Worm (Caenorhabditis elegans) whole organism, L4 larva: ENCODE measurements around the gene oac-24.

Experiments used
- F10B5.3 ChIP-seq: sonication (generic microtip); optimal IDR thresholded peaks from 2 replicates; lab custom pipeline; 2016; ENCODE audit warnings: mild to moderate bottlenecking, missing genetic modification characterization, missing compliant biosample characterization
- F26F4.8 ChIP-seq: fragments of 200-800 bp; sonication (Bioruptor generic); conservative IDR thresholded peaks from 2 replicates; pipeline ENCODE4 v1.3.6; 2022; ENCODE audit warnings: missing genetic modification characterization, missing compliant biosample characterization
- Y105C5A.15 ChIP-seq: fragments of 200-800 bp; sonication (Bioruptor generic); IDR thresholded peaks from 2 replicates; pipeline ENCODE4 v1.3.6; 2022; ENCODE audit warnings: missing genetic modification characterization, missing compliant biosample characterization
- ZK337.2 ChIP-seq: fragments of 200-800 bp; sonication (Bioruptor generic); IDR thresholded peaks from 2 replicates; pipeline ENCODE4 v1.3.6; 2022; ENCODE audit warnings: missing genetic modification reagents, missing genetic modification characterization, missing compliant biosample characterization
- ZK546.5 ChIP-seq, 2 experiments: sonication (generic microtip); optimal IDR thresholded peaks; 2 replicates each; lab custom pipeline; 2017; ENCODE audit warnings: missing biosample characterization in 2 of 2, missing genetic modification characterization in 2 of 2
- aha-1 ChIP-seq: fragments of 150-350 bp; peaks from one replicate; lab custom pipeline; 2014; ENCODE audit warnings: missing biosample characterization, missing genetic modification characterization
- aly-2 ChIP-seq: sonication (generic microtip); optimal IDR thresholded peaks from 2 replicates; lab custom pipeline; 2018; ENCODE audit warnings: missing biosample characterization, missing genetic modification characterization
- ama-1 ChIP-seq: fragments of 150-350 bp; optimal IDR thresholded peaks from 2 replicates; lab custom pipeline; 2014; ENCODE audit warnings: inconsistent platforms, mixed read lengths
- arid-1 ChIP-seq: fragments of 200-800 bp; sonication (Bioruptor generic); conservative IDR thresholded peaks from 2 replicates; pipeline ENCODE4 v1.3.6; 2022; ENCODE audit warnings: missing genetic modification reagents, missing genetic modification characterization, missing compliant biosample characterization
- attf-4 ChIP-seq: sonication (generic microtip); optimal IDR thresholded peaks from 3 replicates; lab custom pipeline; 2017; ENCODE audit warnings: missing biosample characterization, missing genetic modification characterization
- ceh-62 ChIP-seq: sonication (generic microtip); optimal IDR thresholded peaks from 2 replicates; lab custom pipeline; 2017; ENCODE audit warnings: missing biosample characterization, missing genetic modification characterization
- ctbp-1 ChIP-seq: fragments of 200-800 bp; sonication (Bioruptor generic); IDR thresholded peaks from 2 replicates; pipeline ENCODE4 v1.3.6; 2022; ENCODE audit warnings: missing genetic modification reagents, missing genetic modification characterization, missing compliant biosample characterization
- daf-16 ChIP-seq, 3 experiments: sonication (generic microtip); optimal IDR thresholded peaks; 2 replicates each; lab custom pipeline; 2016 to 2017; ENCODE audit warnings: missing genetic modification characterization in 3 of 3, missing genetic modification reagents in 3 of 3, mild to moderate bottlenecking in 2 of 3, missing compliant biosample characterization in 2 of 3, missing biosample characterization in 1 of 3, moderate library complexity in 1 of 3
- dmd-6 ChIP-seq: fragments of 200-800 bp; sonication (Bioruptor generic); IDR thresholded peaks from 2 replicates; pipeline ENCODE4 v1.3.6; 2022; ENCODE audit warnings: missing genetic modification reagents, missing genetic modification characterization, missing compliant biosample characterization
- dmd-9 ChIP-seq: fragments of 200-800 bp; sonication (Bioruptor generic); IDR thresholded peaks from 2 replicates; pipeline ENCODE4 v1.3.6; 2022; ENCODE audit warnings: missing genetic modification reagents, missing genetic modification characterization, missing compliant biosample characterization
- dve-1 ChIP-seq: sonication (generic microtip); optimal IDR thresholded peaks from 2 replicates; lab custom pipeline; 2017; ENCODE audit warnings: antibody characterized with exemption, mild to moderate bottlenecking, missing genetic modification characterization, missing compliant biosample characterization; ENCODE audit not compliant: insufficient read depth
- egl-43 ChIP-seq: fragments of 200-800 bp; sonication (Bioruptor generic); IDR thresholded peaks from 2 replicates; pipeline ENCODE4 v1.3.6; 2022; ENCODE audit warnings: missing genetic modification reagents, missing genetic modification characterization, missing compliant biosample characterization
- gei-8 ChIP-seq: fragments of 200-800 bp; sonication (Bioruptor generic); optimal IDR thresholded peaks from 2 replicates; lab custom pipeline; 2018; ENCODE audit warnings: mild to moderate bottlenecking, missing genetic modification characterization, missing compliant biosample characterization
- hif-1 ChIP-seq, 2 experiments: sonication (generic microtip); optimal IDR thresholded peaks; 2 replicates each; lab custom pipeline; 2016 to 2017; ENCODE audit warnings: missing compliant biosample characterization in 2 of 2, missing genetic modification characterization in 2 of 2, missing genetic modification reagents in 2 of 2, missing genotype in 2 of 2, mild to moderate bottlenecking in 1 of 2
- hlh-11 ChIP-seq: fragments of 200-800 bp; sonication (Bioruptor generic); optimal IDR thresholded peaks from 2 replicates; lab custom pipeline; 2018; ENCODE audit warnings: mild to moderate bottlenecking, missing genetic modification characterization, missing compliant biosample characterization
- hlh-30 ChIP-seq: sonication (generic microtip); optimal IDR thresholded peaks from 2 replicates; lab custom pipeline; 2017; ENCODE audit warnings: antibody characterized with exemption, mild to moderate bottlenecking, missing genetic modification characterization, missing compliant biosample characterization; ENCODE audit not compliant: insufficient read depth
- jun-1 ChIP-seq: fragments of 150-350 bp; optimal IDR thresholded peaks from 2 replicates; lab custom pipeline; 2014; ENCODE audit warnings: missing biosample characterization, missing genetic modification reagents, missing genetic modification characterization
- lin-1 ChIP-seq: fragments of 200-800 bp; sonication (Bioruptor generic); IDR thresholded peaks from 2 replicates; pipeline ENCODE4 v1.3.6; 2022; ENCODE audit warnings: missing genetic modification reagents, missing genetic modification characterization, missing compliant biosample characterization
- lin-13 ChIP-seq: fragments of 150-350 bp; optimal IDR thresholded peaks from 2 replicates; lab custom pipeline; 2014; ENCODE audit warnings: missing biosample characterization, missing genetic modification reagents, missing genetic modification characterization
- lin-38 ChIP-seq: fragments of 200-800 bp; sonication (Bioruptor generic); IDR thresholded peaks from 2 replicates; pipeline ENCODE4 v1.3.6; 2022; ENCODE audit warnings: missing genetic modification reagents, missing genetic modification characterization, missing compliant biosample characterization
- lin-39 ChIP-seq: fragments of 150-350 bp; optimal IDR thresholded peaks from 2 replicates; lab custom pipeline; 2014; ENCODE audit warnings: missing biosample characterization, missing genetic modification reagents, missing genetic modification characterization
- lsy-2 ChIP-seq, 2 experiments: fragments of 150-350 bp in 1 of 2; sonication (generic microtip) in 1 of 2; optimal IDR thresholded peaks; 2 replicates each; lab custom pipeline; 2014 to 2017; ENCODE audit warnings: missing biosample characterization in 2 of 2, missing genetic modification characterization in 2 of 2
- madf-5 ChIP-seq, 2 experiments: fragments of 200-800 bp; sonication (Bioruptor generic); IDR thresholded peaks; 2 replicates each; pipeline ENCODE4 v1.3.6; 2022; ENCODE audit warnings: missing compliant biosample characterization in 2 of 2, missing genetic modification characterization in 2 of 2
- madf-9 ChIP-seq: fragments of 200-800 bp; sonication (Bioruptor generic); conservative IDR thresholded peaks from 2 replicates; pipeline ENCODE4 v1.3.6; 2022; ENCODE audit warnings: missing genetic modification reagents, missing genetic modification characterization, missing compliant biosample characterization
- mdl-1 ChIP-seq, 2 experiments: fragments of 150-350 bp in 1 of 2; sonication (generic microtip) in 1 of 2; optimal IDR thresholded peaks; 2 replicates each; lab custom pipeline; 2014 to 2017; ENCODE audit warnings: missing biosample characterization in 2 of 2, missing genetic modification characterization in 2 of 2
- mdt-29 ChIP-seq: fragments of 200-800 bp; sonication (Bioruptor generic); IDR thresholded peaks from 2 replicates; pipeline ENCODE4 v1.3.6; 2022; ENCODE audit warnings: missing genetic modification reagents, missing genetic modification characterization, missing compliant biosample characterization
- mes-2 ChIP-seq: sonication (generic microtip); optimal IDR thresholded peaks from 2 replicates; lab custom pipeline; 2016; ENCODE audit warnings: missing genotype, mild to moderate bottlenecking, missing genetic modification characterization, missing compliant biosample characterization; ENCODE audit not compliant: poor library complexity, severe bottlenecking
- mxl-3 ChIP-seq: fragments of 200-800 bp; sonication (Bioruptor generic); optimal IDR thresholded peaks from 2 replicates; lab custom pipeline; 2018; ENCODE audit warnings: mild to moderate bottlenecking, missing genetic modification characterization, missing compliant biosample characterization
- nhr-10 ChIP-seq: fragments of 150-350 bp; optimal IDR thresholded peaks from 2 replicates; lab custom pipeline; 2014; ENCODE audit warnings: missing biosample characterization, missing genetic modification characterization
- nhr-11 ChIP-seq: fragments of 150-350 bp; optimal IDR thresholded peaks from 2 replicates; lab custom pipeline; 2014; ENCODE audit warnings: missing biosample characterization, missing genetic modification characterization
- nhr-41 ChIP-seq: fragments of 200-800 bp; sonication (Bioruptor generic); IDR thresholded peaks from 2 replicates; pipeline ENCODE4 v1.3.6; 2022; ENCODE audit warnings: missing genetic modification reagents, missing genetic modification characterization, missing compliant biosample characterization
- nhr-6 ChIP-seq: fragments of 150-350 bp; optimal IDR thresholded peaks from 2 replicates; lab custom pipeline; 2014; ENCODE audit warnings: missing biosample characterization, missing genetic modification characterization
- nhr-76 ChIP-seq: fragments of 150-350 bp; optimal IDR thresholded peaks from 2 replicates; lab custom pipeline; 2014; ENCODE audit warnings: missing biosample characterization, missing genetic modification characterization
- nhr-77 ChIP-seq: fragments of 150-350 bp; optimal IDR thresholded peaks from 2 replicates; lab custom pipeline; 2014; ENCODE audit warnings: missing biosample characterization, missing genetic modification characterization
- set-16 ChIP-seq: fragments of 200-800 bp; sonication (Bioruptor generic); IDR thresholded peaks from 2 replicates; pipeline ENCODE4 v1.3.6; 2022; ENCODE audit warnings: missing genetic modification reagents, missing genetic modification characterization, missing compliant biosample characterization
- snpc-1.2 ChIP-seq: fragments of 200-800 bp; sonication (Bioruptor generic); IDR thresholded peaks from 2 replicates; pipeline ENCODE4 v1.3.6; 2022; ENCODE audit warnings: missing genetic modification reagents, missing genetic modification characterization, missing compliant biosample characterization
- snpc-4 ChIP-seq: fragments of 150-350 bp; optimal IDR thresholded peaks from 2 replicates; lab custom pipeline; 2014; ENCODE audit warnings: missing biosample characterization, missing genetic modification characterization
- spr-3 ChIP-seq: fragments of 200-800 bp; sonication (Bioruptor generic); optimal IDR thresholded peaks from 2 replicates; lab custom pipeline; 2018; ENCODE audit warnings: mild to moderate bottlenecking, missing genetic modification characterization, missing compliant biosample characterization
- unc-62 ChIP-seq, 3 experiments: fragments of 150-350 bp in 1 of 3; sonication (generic microtip); optimal IDR thresholded peaks in 2 of 3; peaks in 1 of 3; 1 replicate in 1 of 3; 2 replicates in 2 of 3; lab custom pipeline; 2014 to 2017; ENCODE audit warnings: missing biosample characterization in 3 of 3, missing genetic modification characterization in 3 of 3, missing genetic modification reagents in 3 of 3, missing genotype in 1 of 3
- zag-1 ChIP-seq: fragments of 150-350 bp; optimal IDR thresholded peaks from 2 replicates; lab custom pipeline; 2014; ENCODE audit warnings: missing biosample characterization, missing genetic modification characterization
- ztf-11 ChIP-seq: fragments of 150-350 bp; optimal IDR thresholded peaks from 2 replicates; lab custom pipeline; 2014; ENCODE audit warnings: missing biosample characterization, missing genetic modification characterization

Gene oac-24

DNA sequence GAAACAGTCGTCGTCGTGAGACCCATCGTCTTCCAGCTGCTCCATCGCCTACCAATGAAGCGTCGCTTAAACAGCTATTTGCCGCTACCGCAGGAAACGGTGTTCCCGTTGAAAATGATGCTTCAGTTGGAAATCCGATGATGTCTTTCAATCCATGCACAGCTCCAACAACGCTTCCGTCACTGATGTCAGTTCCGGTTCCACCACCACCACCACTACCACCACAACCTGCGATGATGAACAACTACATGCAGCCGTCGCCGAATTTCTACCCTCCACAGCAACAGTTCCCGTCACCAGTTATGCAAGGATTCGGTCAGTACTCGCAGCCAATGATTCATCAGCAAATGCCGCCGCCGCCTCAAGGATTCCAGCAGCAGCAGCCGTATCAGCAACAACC lies 23.4 kb downstream of the oac-24 start:
- TF ChIP-seq aha-1 (peak; percentile 64), Y105C5A.15 (no peak), mes-2 (no peak), nhr-11 (tag; lab: Kevin White, UChicago) (no peak), nhr-77 (tag; lab: Kevin White, UChicago) (no peak), F10B5.3 (tag; lab: Kevin White, UChicago) (no peak), spr-3 (no peak), snpc-4 (tag; lab: Kevin White, UChicago) (no peak), ztf-11 (tag; lab: Kevin White, UChicago) (no peak), nhr-76 (tag; lab: Kevin White, UChicago) (no peak), snpc-1.2 (GFP tag; lab: Robert Waterston, UW) (0 out of 2 replicates have a peak, but pooled peaks have one; percentile 35), mdt-29 (GFP tag; lab: Robert Waterston, UW) (no peak), egl-43 (GFP tag; lab: Robert Waterston, UW) (no peak), F26F4.8 (GFP tag; lab: Robert Waterston, UW) (no peak), lsy-2 (tag; optimal IDR thresholded peaks at IDR 0.05; lab: Kevin White, UChicago) (no peak), set-16 (GFP tag; lab: Robert Waterston, UW) (peak; percentile 19; the same call in 1 of the 2 replicates), daf-16 (GFP tag; optimal IDR thresholded peaks at IDR 0.05; lab: Kevin White, UChicago) (no peak), daf-16 (tag; optimal IDR thresholded peaks at IDR 0.05; lab: Kevin White, UChicago) (no peak)

- TF ChIP-seq aha-1 (peak; percentile 96), arid-1 (GFP tag; lab: Robert Waterston, UW) (0 out of 2 replicates have a peak, but pooled peaks have one; percentile 8), zag-1 (tag; lab: Kevin White, UChicago) (no peak), dmd-9 (no peak), daf-16 (GFP tag; optimal IDR thresholded peaks at IDR 0.05; lab: Kevin White, UChicago) (no peak), daf-16 (tag; optimal IDR thresholded peaks at IDR 0.05; lab: Kevin White, UChicago) (peak; percentile 1), lin-38 (GFP tag; lab: Robert Waterston, UW) (peak; percentile 40; the same call in 1 of the 2 replicates), hlh-30 (tag; lab: Kevin White, UChicago) (no peak), aly-2 (peak; percentile 31), ama-1 (lab: Kevin White, UChicago) (no peak)
Observed at ce11 chrV:4734608-4735007, 24.0 kb downstream of the oac-24 start.

DNA sequence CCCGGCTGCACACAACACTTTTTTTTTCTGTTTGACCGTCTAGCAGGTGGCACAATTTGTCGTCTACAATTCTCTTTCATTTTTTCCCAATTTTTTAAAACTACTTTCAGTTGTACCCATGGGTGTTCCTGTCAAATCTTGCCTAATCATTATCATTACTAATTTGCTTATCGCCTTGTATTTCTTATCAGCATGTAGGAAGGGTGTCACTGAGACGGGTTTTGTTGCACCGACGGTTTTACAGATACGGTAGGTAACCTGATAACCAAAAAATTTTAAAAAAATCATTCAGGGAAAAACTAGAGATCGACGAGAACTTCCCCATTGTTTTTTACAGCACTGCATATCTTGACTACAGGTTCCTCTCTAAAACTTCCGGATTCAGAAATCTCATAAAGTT lies 27.2 kb downstream of the oac-24 start, which contains the start of gene F39G3.2:
Gene F39G3.2, plus strand, starts transcription at position 105 of the 400 bp plus-strand sequence.
- TF ChIP-seq dve-1, result peak; percentile 54
- TF ChIP-seq ceh-62 (tag; lab: Kevin White, UChicago), result no peak
- no peak for TF ChIP-seq set-16 (GFP tag; lab: Robert Waterston, UW)
- no peak for TF ChIP-seq madf-5 (GFP tag; IDR thresholded peaks at IDR 0.05; lab: Robert Waterston, UW)
- peak; percentile 59 for TF ChIP-seq dmd-6 (GFP tag; lab: Robert Waterston, UW)
- no peak for TF ChIP-seq ctbp-1 (GFP tag; lab: Robert Waterston, UW)
- TF ChIP-seq hlh-30 (tag; lab: Kevin White, UChicago), result no peak
- no peak for TF ChIP-seq hif-1 (tag; optimal IDR thresholded peaks at IDR 0.05; lab: Kevin White, UChicago)
- TF ChIP-seq lin-13 (GFP tag; lab: Kevin White, UChicago), result no peak
- TF ChIP-seq jun-1 (tag; lab: Kevin White, UChicago), result no peak
- no peak for TF ChIP-seq nhr-10
- no peak for TF ChIP-seq ZK546.5 (tag; optimal IDR thresholded peaks at IDR 0.05; lab: Kevin White, UChicago)
- no peak for TF ChIP-seq lsy-2 (tag; optimal IDR thresholded peaks at IDR 0.05; lab: Kevin White, UChicago)
- TF ChIP-seq mxl-3 (GFP tag; lab: Kevin White, UChicago), result no peak
- no peak for TF ChIP-seq aly-2
- no peak for TF ChIP-seq ZK337.2
- TF ChIP-seq unc-62 (GFP tag; optimal IDR thresholded peaks at IDR 0.05 in 1 of 2; lab: Kevin White, UChicago), result peak in 1 of 2 experiments; percentile 40
- no peak for TF ChIP-seq unc-62 (tag; optimal IDR thresholded peaks at IDR 0.05; lab: Kevin White, UChicago)
- TF ChIP-seq hlh-11 (tag; lab: Kevin White, UChicago), result peak; percentile 56
- TF ChIP-seq daf-16 (GFP tag; optimal IDR thresholded peaks at IDR 0.05; lab: Kevin White, UChicago), result no peak
- TF ChIP-seq daf-16 (tag; optimal IDR thresholded peaks at IDR 0.05; lab: Kevin White, UChicago), result peak; percentile 37
- no peak for TF ChIP-seq ama-1 (lab: Kevin White, UChicago)
- no peak for TF ChIP-seq gei-8 (GFP tag; lab: Kevin White, UChicago)
- no peak for TF ChIP-seq lin-39 (tag; lab: Kevin White, UChicago)
- no peak for TF ChIP-seq attf-4 (tag; lab: Kevin White, UChicago)
- TF ChIP-seq madf-9 (GFP tag; lab: Robert Waterston, UW), result no peak
- TF ChIP-seq nhr-41 (GFP tag; lab: Robert Waterston, UW), result no peak
- TF ChIP-seq nhr-6 (tag; lab: Kevin White, UChicago), result no peak
- TF ChIP-seq lin-1 (GFP tag; lab: Robert Waterston, UW), result 0 out of 2 replicates have a peak, but pooled peaks have one; percentile 12
- TF ChIP-seq mdl-1 (tag; optimal IDR thresholded peaks at IDR 0.05; lab: Kevin White, UChicago), result no peak
- no peak for TF ChIP-seq mdt-29 (GFP tag; lab: Robert Waterston, UW)
